Fruit fly (Drosophila melanogaster): Measurements from ENCODE around the gene Ptip.

The Ptip gene

dm6 chr3L:14055260-14055696 lies 26.4 kb upstream of the Ptip start:
- TF ChIP-seq psq (optimal IDR thresholded peaks at IDR 0.05) (no peak), h (optimal IDR thresholded peaks at IDR 0.05) (no peak), Sin3A (optimal IDR thresholded peaks at IDR 0.05) (no peak), Myc (optimal IDR thresholded peaks at IDR 0.05) (no peak), insv (optimal IDR thresholded peaks at IDR 0.05) (no peak), ttk (optimal IDR thresholded peaks at IDR 0.05) (no peak)

- TF ChIP-seq Myc (optimal IDR thresholded peaks at IDR 0.05), result no peak
- no peak for TF ChIP-seq ttk (optimal IDR thresholded peaks at IDR 0.05)
- TF ChIP-seq h (optimal IDR thresholded peaks at IDR 0.05), result no peak
- no peak for TF ChIP-seq Sin3A (optimal IDR thresholded peaks at IDR 0.05)
- no peak for TF ChIP-seq psq (optimal IDR thresholded peaks at IDR 0.05)
- no peak for TF ChIP-seq insv (optimal IDR thresholded peaks at IDR 0.05)
Observed at dm6 chr3L:14053806-14054205, 24.9 kb upstream of the Ptip start.

dm6 chr3L:14053073-14053643 lies 24.2 kb upstream of the Ptip start, which contains the start of the genes CG13484 and Frl:
Gene CG13484, minus strand, starts transcription at chr3L:14053079.
Gene Frl, plus strand, starts transcription at chr3L:14053215.
- no peak for TF ChIP-seq h (optimal IDR thresholded peaks at IDR 0.05)
- TF ChIP-seq ttk (optimal IDR thresholded peaks at IDR 0.05), result no peak

dm6 chr3L:14050944-14051548 lies 22.1 kb upstream of the Ptip start, which contains the start of gene CG6833:
Gene CG6833, plus strand, starts transcription at chr3L:14051206.
- no peak for TF ChIP-seq h (optimal IDR thresholded peaks at IDR 0.05)
- TF ChIP-seq Myc (optimal IDR thresholded peaks at IDR 0.05), result no peak
- TF ChIP-seq psq (optimal IDR thresholded peaks at IDR 0.05), result no peak
- no peak for TF ChIP-seq Sin3A (optimal IDR thresholded peaks at IDR 0.05)
- no peak for TF ChIP-seq insv (optimal IDR thresholded peaks at IDR 0.05)
- TF ChIP-seq ttk (optimal IDR thresholded peaks at IDR 0.05), result no peak

- TF ChIP-seq Sin3A (optimal IDR thresholded peaks at IDR 0.05), result no peak
- TF ChIP-seq insv (optimal IDR thresholded peaks at IDR 0.05), result no peak
- TF ChIP-seq h (optimal IDR thresholded peaks at IDR 0.05), result no peak
- TF ChIP-seq psq (optimal IDR thresholded peaks at IDR 0.05), result no peak
- TF ChIP-seq ttk (optimal IDR thresholded peaks at IDR 0.05), result no peak
- TF ChIP-seq Myc (optimal IDR thresholded peaks at IDR 0.05), result no peak
Observed at dm6 chr3L:14049620-14050253, 20.8 kb upstream of the Ptip start, which contains the start of gene Neurl4. Gene Neurl4, minus strand, starts transcription at chr3L:14049892.

dm6 chr3L:14037655-14038644 lies 9.0 kb upstream of the Ptip start:
- TF ChIP-seq ttk (optimal IDR thresholded peaks at IDR 0.05) (no peak), h (optimal IDR thresholded peaks at IDR 0.05) (no peak), psq (optimal IDR thresholded peaks at IDR 0.05) (no peak), insv (optimal IDR thresholded peaks at IDR 0.05) (no peak), Sin3A (optimal IDR thresholded peaks at IDR 0.05) (no peak), Myc (optimal IDR thresholded peaks at IDR 0.05) (no peak)

dm6 chr3L:14036867-14037313 lies 8.0 kb upstream of the Ptip start, which contains the start of gene Hsp110:
Gene Hsp110, plus strand, starts transcription at chr3L:14037019.
- no peak for TF ChIP-seq psq (optimal IDR thresholded peaks at IDR 0.05)
- TF ChIP-seq Sin3A (optimal IDR thresholded peaks at IDR 0.05), result no peak
- no peak for TF ChIP-seq insv (optimal IDR thresholded peaks at IDR 0.05)
- TF ChIP-seq h (optimal IDR thresholded peaks at IDR 0.05), result no peak

dm6 chr3L:14034476-14034875 lies 5.6 kb upstream of the Ptip start, which contains the start of gene CG6661:
Gene CG6661, plus strand, starts transcription at chr3L:14034776.
- no peak for TF ChIP-seq Myc (optimal IDR thresholded peaks at IDR 0.05)
- no peak for TF ChIP-seq psq (optimal IDR thresholded peaks at IDR 0.05)
- no peak for TF ChIP-seq h (optimal IDR thresholded peaks at IDR 0.05)
- no peak for TF ChIP-seq Sin3A (optimal IDR thresholded peaks at IDR 0.05)
- no peak for TF ChIP-seq ttk (optimal IDR thresholded peaks at IDR 0.05)
- TF ChIP-seq insv (optimal IDR thresholded peaks at IDR 0.05), result no peak

dm6 chr3L:14031171-14032126 lies 2.5 kb upstream of the Ptip start, which contains the start of the genes CG6650 and endos:
Gene CG6650, plus strand, starts transcription at chr3L:14031450.
Gene endos, minus strand, starts transcription at chr3L:14031706.
- TF ChIP-seq h (optimal IDR thresholded peaks at IDR 0.05) (no peak), ttk (optimal IDR thresholded peaks at IDR 0.05) (no peak), Myc (optimal IDR thresholded peaks at IDR 0.05) (no peak), insv (optimal IDR thresholded peaks at IDR 0.05) (no peak), Sin3A (optimal IDR thresholded peaks at IDR 0.05) (no peak), psq (optimal IDR thresholded peaks at IDR 0.05) (no peak)

- no peak for TF ChIP-seq Sin3A (optimal IDR thresholded peaks at IDR 0.05)
- no peak for TF ChIP-seq Myc (optimal IDR thresholded peaks at IDR 0.05)
- no peak for TF ChIP-seq psq (optimal IDR thresholded peaks at IDR 0.05)
- TF ChIP-seq ttk (optimal IDR thresholded peaks at IDR 0.05), result no peak
- TF ChIP-seq h (optimal IDR thresholded peaks at IDR 0.05), result no peak
- TF ChIP-seq insv (optimal IDR thresholded peaks at IDR 0.05), result no peak
Observed at dm6 chr3L:14027549-14027948, 1.4 kb downstream of the Ptip start.
